Worm (Caenorhabditis elegans): Measurements from ENCODE around the gene nspc-17.

The nspc-17 gene

DNA sequence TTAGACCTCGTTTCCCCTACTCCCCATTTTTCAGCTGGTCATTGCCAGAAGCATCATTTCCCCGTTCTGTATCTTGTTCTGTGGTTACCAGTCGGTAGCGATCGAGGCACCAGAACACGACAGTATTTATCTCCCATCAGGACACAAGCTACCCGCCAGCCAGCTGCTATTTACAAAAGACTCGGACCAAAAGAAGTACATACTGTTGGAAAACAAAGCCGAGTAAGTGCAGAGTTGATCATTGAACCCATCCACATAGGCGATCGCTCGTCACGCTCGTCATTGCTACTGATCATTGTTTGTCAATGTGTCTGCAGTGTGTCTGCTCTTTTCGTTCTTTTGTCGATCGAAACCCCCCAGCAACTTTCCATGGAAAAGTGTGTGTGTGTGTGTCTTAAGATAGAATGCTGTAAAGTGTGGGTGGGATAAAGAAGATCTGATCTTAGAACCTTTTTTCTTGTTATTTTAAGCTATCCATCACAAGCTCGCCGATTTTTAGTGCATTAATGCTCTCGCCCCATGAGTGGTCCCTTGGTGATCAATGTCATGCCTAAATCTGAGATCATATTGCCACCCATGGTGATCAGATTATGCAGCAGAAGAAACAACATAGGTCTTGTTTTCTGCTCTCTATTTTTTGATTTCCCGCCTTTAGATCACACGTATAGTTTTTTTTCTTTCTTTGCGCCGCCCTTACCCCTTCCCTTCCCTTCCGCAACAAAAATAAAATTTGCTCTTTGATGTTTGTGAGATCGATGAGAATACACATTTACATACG is 34.7 kb upstream of the nspc-17 start:
- peak; percentile 75 for TF ChIP-seq unc-42 (tag; optimal IDR thresholded peaks at IDR 0.05)
- TF ChIP-seq unc-3 (GFP tag; conservative IDR thresholded peaks at IDR 0.05) = no peak
- TF ChIP-seq unc-3 (tag; optimal IDR thresholded peaks at IDR 0.05) = peak; percentile 49
- TF ChIP-seq ets-4 (tag; optimal IDR thresholded peaks at IDR 0.05) = no peak

DNA sequence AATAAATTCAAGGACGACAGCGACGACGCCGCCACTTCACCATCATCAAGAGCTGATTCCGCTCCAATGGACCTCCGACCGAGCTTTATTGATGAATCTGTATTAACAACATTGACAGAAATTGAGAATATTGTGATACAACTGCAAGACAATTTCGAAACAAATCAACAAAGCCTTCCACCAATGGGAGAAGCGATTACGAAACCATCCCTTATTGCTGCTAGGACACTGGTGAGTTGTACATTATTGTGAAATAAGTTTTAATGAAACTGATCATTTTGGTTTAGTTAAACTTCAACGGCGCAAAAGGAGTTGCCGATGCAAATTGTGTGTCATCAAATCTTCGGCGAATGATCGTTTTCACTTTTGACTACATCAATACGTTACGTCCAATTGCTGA is 34.1 kb upstream of the nspc-17 start:
- TF ChIP-seq sox-2 (GFP tag; IDR thresholded peaks at IDR 0.05) (no peak), nfya-1 (tag; optimal IDR thresholded peaks at IDR 0.05) (peak; percentile 4)

DNA sequence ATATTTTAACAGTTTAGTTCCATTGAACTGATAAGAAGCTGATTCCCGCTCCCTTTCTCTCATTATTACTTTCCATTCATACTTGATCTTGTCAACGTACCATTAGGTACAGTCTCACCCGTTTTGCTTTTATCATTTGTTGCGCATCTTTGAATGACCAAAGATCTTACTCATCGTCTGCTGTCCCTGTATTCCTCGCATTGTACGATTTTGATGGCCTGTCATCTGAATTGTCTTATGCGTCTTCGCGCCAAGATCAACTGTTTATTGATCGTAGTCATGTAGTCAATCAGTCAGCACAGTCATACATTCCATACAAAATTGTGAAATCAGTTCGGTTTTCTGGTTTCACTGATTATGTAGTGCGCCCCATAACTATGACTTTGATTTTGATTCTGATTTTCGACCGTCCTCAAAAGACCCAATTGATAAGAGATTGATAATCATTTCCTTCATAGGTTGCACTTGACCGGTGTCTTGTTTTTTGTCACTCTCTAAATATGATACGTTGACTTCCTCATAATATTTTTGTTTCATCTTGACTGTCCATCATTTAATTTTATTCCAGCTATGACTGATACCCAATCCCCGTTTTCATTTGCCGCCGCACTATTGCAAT is 33.1 kb upstream of the nspc-17 start, which contains the start of gene nhr-3:
Gene nhr-3, plus strand, starts transcription at position 569 of the 619 bp plus-strand sequence.
- TF ChIP-seq elt-2 (tag; optimal IDR thresholded peaks at IDR 0.05) = no peak
- no peak for TF ChIP-seq tbx-7 (tag; optimal IDR thresholded peaks at IDR 0.05)
- TF ChIP-seq ceh-18 (tag; optimal IDR thresholded peaks at IDR 0.05) = no peak
- TF ChIP-seq C38D4.7 (GFP tag; optimal IDR thresholded peaks at IDR 0.05) = no peak
- TF ChIP-seq pros-1 (tag; optimal IDR thresholded peaks at IDR 0.05) = no peak
- TF ChIP-seq hlh-13 (GFP tag; optimal IDR thresholded peaks at IDR 0.05) = no peak
- no peak for TF ChIP-seq K02D7.2 (tag; optimal IDR thresholded peaks at IDR 0.05)
- TF ChIP-seq pat-9 (tag; optimal IDR thresholded peaks at IDR 0.05) = no peak
- no peak for TF ChIP-seq sdc-2 (tag; optimal IDR thresholded peaks at IDR 0.05)
- TF ChIP-seq ceh-9 (tag; optimal IDR thresholded peaks at IDR 0.05) = no peak
- TF ChIP-seq dmd-4 (tag; optimal IDR thresholded peaks at IDR 0.05; ENCODE audit: borderline replicate concordance) = no peak
- no peak for TF ChIP-seq madf-2 (tag; optimal IDR thresholded peaks at IDR 0.05)
- no peak for TF ChIP-seq odd-2 (tag; optimal IDR thresholded peaks at IDR 0.05)
- TF ChIP-seq C08G9.2 (tag; optimal IDR thresholded peaks at IDR 0.05) = no peak
- TF ChIP-seq pax-1 (tag; optimal IDR thresholded peaks at IDR 0.05) = no peak
- no peak for TF ChIP-seq ceh-24 (tag; optimal IDR thresholded peaks at IDR 0.05)
- TF ChIP-seq lin-11 (tag; optimal IDR thresholded peaks at IDR 0.05) = no peak
- no peak for TF ChIP-seq hlh-30 (tag; optimal IDR thresholded peaks at IDR 0.05; ENCODE audit: insufficient read depth)

DNA sequence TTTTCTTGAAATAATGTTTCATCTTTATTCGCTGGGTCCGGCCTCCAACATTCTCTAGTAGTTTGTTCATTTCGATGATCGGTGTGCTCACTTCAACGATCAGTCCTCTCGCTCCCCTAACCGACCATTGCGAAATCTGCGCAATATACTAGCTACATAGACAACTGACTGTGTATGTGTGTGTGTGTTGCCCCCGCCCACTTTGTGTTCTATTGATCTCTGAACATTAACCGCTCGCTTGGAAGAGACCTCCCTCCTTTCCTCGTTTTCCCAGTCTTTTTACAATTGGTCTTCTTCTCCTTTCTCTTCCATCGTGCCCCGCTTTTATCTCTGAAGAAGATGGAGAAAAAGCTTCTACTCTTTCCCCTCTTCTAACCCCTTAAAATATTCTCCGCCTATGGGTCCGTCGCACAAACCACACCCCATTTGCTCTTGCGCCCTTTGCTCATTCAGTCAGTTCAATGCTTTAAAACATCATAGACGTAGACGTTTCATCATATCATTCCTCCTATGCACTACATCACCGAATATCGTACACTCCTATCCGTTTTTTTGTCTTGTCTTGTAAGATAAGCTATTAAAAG is 32.5 kb upstream of the nspc-17 start:
- TF ChIP-seq mec-3 (tag; optimal IDR thresholded peaks at IDR 0.05; ENCODE audit: borderline replicate concordance) (no peak), hlh-6 (tag; optimal IDR thresholded peaks at IDR 0.05) (peak; percentile 52), tbx-2 (tag; optimal IDR thresholded peaks at IDR 0.05) (peak; percentile 53), ceh-31 (tag; optimal IDR thresholded peaks at IDR 0.05) (peak; percentile 45), nhr-232 (tag; optimal IDR thresholded peaks at IDR 0.05) (no peak), pat-9 (tag; optimal IDR thresholded peaks at IDR 0.05) (no peak), ref-2 (tag; optimal IDR thresholded peaks at IDR 0.05) (peak; percentile 48), nfya-1 (tag; optimal IDR thresholded peaks at IDR 0.05) (peak; percentile 45), ceh-14 (tag; optimal IDR thresholded peaks at IDR 0.05) (peak; percentile 4), ceh-30 (tag; optimal IDR thresholded peaks at IDR 0.05) (no peak), unc-3 (GFP tag; conservative IDR thresholded peaks at IDR 0.05) (no peak), unc-3 (tag; optimal IDR thresholded peaks at IDR 0.05) (no peak), unc-55 (GFP tag; optimal IDR thresholded peaks at IDR 0.05) (peak; percentile 66), ceh-18 (tag; optimal IDR thresholded peaks at IDR 0.05) (peak; percentile 82), ceh-34 (tag; optimal IDR thresholded peaks at IDR 0.05) (peak; percentile 8), unc-42 (tag; optimal IDR thresholded peaks at IDR 0.05) (peak; percentile 42), F13H6.1 (tag; optimal IDR thresholded peaks at IDR 0.05) (peak; percentile 31), ceh-48 (tag; optimal IDR thresholded peaks at IDR 0.05) (peak; percentile 32), syd-9 (tag; optimal IDR thresholded peaks at IDR 0.05) (peak; percentile 49)
